Worm (Caenorhabditis elegans) whole organism, late embryonic: Measurements from ENCODE around the gene nhr-211.

Experiments used
- K09A11.1 ChIP-seq: sonication (generic microtip); optimal IDR thresholded peaks from 2 replicates; lab custom pipeline; 2017; ENCODE audit warnings: antibody characterized with exemption, mild to moderate bottlenecking, missing genetic modification characterization, missing compliant biosample characterization; ENCODE audit not compliant: insufficient read depth
- ceh-22 ChIP-seq: sonication (generic microtip); optimal IDR thresholded peaks from 2 replicates; lab custom pipeline; 2017; ENCODE audit warnings: missing biosample characterization, missing genetic modification characterization
- ceh-9 ChIP-seq: sonication (generic microtip); optimal IDR thresholded peaks from 2 replicates; lab custom pipeline; 2016; ENCODE audit warnings: mild to moderate bottlenecking, missing genetic modification characterization, inconsistent platforms, missing compliant biosample characterization
- fkh-10 ChIP-seq: fragments of 150-350 bp; optimal IDR thresholded peaks from 2 replicates; lab custom pipeline; 2014; ENCODE audit warnings: missing biosample characterization, missing genetic modification reagents, missing genetic modification characterization
- gmeb-2 ChIP-seq: sonication (generic microtip); optimal IDR thresholded peaks from 2 replicates; lab custom pipeline; 2016; ENCODE audit warnings: missing genetic modification characterization, inconsistent platforms, missing compliant biosample characterization
- hlh-15 ChIP-seq: sonication (generic microtip); optimal IDR thresholded peaks from 2 replicates; lab custom pipeline; 2016; ENCODE audit warnings: missing genetic modification characterization, missing compliant biosample characterization

DNA sequence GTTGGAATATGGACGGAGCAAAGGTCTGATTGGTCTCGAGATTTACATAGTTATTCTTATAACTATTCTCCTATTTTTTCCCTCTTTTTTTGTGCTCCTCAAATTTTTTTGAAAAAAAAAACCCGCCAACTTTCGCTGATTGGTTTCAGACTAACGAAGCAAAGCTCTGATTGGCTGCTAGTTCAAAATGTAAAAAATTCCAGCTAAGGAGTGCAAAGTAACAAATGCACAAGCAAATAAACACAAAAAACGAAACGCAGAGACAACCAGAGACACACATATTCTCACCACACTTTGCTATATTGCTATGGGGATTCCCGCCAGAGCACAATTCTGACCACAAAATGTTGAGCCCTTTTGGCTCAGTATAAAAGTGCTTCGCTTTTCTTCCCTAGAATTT lies 10.6 kb downstream of the nhr-211 start, which contains the start of gene T01G6.1:
- TF ChIP-seq hlh-15 (no peak), K09A11.1 (no peak), fkh-10 (GFP tag; lab: Kevin White, UChicago) (no peak), gmeb-2 (no peak), ceh-9 (tag; lab: Kevin White, UChicago) (no peak), ceh-22 (tag; lab: Kevin White, UChicago) (no peak)
